Fruit fly (Drosophila melanogaster) S2 (cell line): ENCODE results near the gene CG1582.
A peak's percentile ranks its signal among the peaks of the same experiment; 100 is the strongest.

Source experiments
- CG8478 ChIP-seq: fragments of >200 bp; optimal IDR thresholded peaks from 2 replicates; lab custom pipeline; 2018
- CTCF ChIP-seq, 2 experiments: fragments of >200 bp; optimal IDR thresholded peaks; 2 replicates each; lab custom pipeline; 2018

Gene CG1582

DNA sequence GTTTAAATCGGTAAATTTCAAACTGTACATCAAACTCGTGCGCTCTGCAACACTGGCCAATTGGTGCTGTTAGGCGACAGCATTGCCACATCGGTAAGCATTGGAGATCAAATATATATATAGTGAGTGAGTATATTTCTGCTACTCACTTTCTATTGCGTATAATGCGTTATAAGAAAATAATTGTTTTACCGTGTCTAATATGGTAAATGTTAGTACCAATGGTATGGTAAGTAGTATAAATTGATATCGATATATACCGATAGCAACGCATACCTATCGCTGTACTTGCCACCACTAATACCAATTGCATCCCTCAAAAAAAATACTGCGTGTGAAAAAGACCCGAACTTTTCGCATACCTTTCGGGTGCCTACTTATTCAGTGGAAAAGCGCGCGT, 41.7 kb downstream of the CG1582 start, which contains the start of the genes sofe and CG2186:
Gene sofe (minus strand): TSS at position 38 of the 400 bp plus-strand sequence.
Gene CG2186 (plus strand): TSS at position 280 of the 400 bp plus-strand sequence.
- TF ChIP-seq CG8478 (lab: Kevin White, UChicago) (no peak), CTCF (optimal IDR thresholded peaks at IDR 0.05; lab: Kevin White, UChicago) (peak in 1 of 2 experiments; percentile 23)

DNA sequence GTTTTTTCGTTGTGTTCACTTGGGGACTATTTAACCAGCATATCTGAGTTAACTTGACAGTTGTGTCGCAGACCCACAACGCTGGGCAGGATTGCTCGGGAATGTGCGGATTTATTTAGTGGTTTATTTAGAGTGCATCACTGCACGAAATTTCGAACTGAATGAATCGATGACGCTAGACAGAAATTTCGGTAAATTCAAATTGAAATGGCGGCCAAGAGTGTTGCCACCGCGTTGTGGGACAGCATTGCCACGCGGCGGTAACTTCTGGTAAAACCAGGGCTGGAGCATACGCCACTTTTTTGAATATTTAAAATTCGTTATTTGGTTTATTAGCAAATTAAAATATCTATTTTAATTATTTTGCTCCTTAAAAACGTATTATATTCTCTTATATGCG, 44.4 kb downstream of the CG1582 start, which contains the start of gene feo:
Gene feo (minus strand): TSS at position 184 of the 400 bp plus-strand sequence.
- TF ChIP-seq CTCF (optimal IDR thresholded peaks at IDR 0.05; lab: Kevin White, UChicago), result peak in 1 of 2 experiments; percentile 25
- TF ChIP-seq CG8478 (lab: Kevin White, UChicago), result no peak

DNA sequence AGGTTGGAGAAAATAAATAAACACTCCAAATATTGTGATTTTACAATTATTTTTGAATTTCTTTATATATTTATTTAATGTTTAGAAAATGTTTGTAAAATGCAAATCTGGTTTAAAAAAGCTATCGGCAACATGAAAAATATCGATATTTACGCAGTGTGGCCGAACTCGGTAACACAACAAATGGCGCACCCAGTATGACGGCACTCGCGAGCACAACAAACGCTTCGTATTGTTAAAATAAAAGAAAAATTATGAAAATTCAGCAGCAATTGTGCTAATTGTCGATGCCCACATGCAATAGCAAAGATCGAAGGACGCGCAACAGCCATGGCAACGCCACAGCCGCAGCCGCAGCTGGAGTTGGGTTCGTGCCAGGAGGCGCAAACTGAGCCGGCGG, 50.5 kb downstream of the CG1582 start, which contains the start of gene CG2202:
Gene CG2202 (plus strand): TSS at position 193 of the 400 bp plus-strand sequence.
- TF ChIP-seq CG8478 (lab: Kevin White, UChicago) (no peak), CTCF (optimal IDR thresholded peaks at IDR 0.05; lab: Kevin White, UChicago) (no peak)

DNA sequence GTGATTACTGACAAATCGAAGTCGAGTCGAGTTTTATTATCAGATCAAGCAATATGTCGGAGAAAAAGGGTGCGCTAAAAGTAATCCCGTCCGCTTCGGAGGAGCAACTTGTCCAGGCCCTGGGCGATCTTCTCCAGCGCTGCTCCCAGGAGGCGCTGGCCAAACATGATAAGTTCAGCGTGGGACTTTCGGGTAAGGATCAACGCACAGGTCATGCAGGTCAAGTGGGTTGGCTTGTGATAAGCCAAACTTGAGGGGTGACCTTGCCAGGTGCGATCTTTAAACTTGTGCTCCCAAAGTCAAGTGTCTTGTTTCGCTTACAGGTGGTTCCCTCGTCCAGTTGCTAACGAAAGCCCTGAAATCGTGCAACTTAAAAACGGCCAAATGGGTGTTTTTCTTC, 51.7 kb downstream of the CG1582 start:
- TF ChIP-seq CG8478 (lab: Kevin White, UChicago), result no peak
- TF ChIP-seq CTCF (optimal IDR thresholded peaks at IDR 0.05; lab: Kevin White, UChicago), result no peak

DNA sequence GAGAGGGAATG, 51.9 kb downstream of the CG1582 start, which contains the start of gene Pgls:
Gene Pgls (plus strand): TSS at position 3 of the 11 bp plus-strand sequence.
- TF ChIP-seq CG8478 (lab: Kevin White, UChicago), result no peak
- no peak for TF ChIP-seq CTCF (optimal IDR thresholded peaks at IDR 0.05; lab: Kevin White, UChicago)

DNA sequence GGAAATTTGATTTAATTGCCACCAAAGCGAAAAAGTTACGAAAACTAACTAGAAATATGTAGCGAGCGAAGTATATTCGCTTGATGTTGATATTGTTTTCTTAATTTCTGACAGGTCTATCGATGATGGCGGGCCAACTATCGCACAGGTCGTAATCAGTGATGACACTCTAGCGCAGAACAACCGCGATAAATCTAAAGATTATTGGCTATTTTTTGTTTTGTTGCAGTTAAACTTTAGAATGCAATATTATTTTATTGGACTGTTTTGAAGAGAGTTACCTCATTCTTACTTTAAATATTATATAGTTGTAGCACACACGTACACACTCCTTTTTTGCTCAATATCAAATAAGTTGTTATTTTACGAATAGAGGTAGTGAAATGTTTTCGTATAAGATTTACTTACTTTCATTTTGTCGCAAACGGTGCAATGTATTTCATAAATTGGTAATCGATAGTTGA, 52.1 kb downstream of the CG1582 start, which contains the start of gene sbr:
Gene sbr (minus strand): TSS at position 121 of the 464 bp plus-strand sequence.
- TF ChIP-seq CTCF (optimal IDR thresholded peaks at IDR 0.05; lab: Kevin White, UChicago) (no peak), CG8478 (lab: Kevin White, UChicago) (no peak)

DNA sequence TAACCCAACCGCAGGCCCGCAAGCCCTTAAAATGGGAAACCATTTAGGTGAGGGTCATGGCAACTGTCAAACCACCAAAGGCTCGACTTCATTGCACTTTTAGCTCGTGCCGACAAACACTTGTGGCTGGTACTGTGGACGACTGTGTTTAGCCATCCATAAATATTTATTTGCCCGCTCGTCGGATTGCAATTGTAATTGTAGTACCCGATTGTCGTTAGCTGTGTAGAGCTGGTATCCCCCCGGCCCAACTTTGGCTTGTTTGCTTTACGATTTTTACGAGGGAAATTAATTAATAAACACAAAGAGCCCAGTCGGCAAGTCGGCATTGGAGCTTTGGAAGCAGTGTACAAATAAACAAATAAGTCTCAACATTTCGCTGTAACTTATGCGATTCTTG, 53.8 kb downstream of the CG1582 start:
- TF ChIP-seq CG8478 (lab: Kevin White, UChicago) (no peak), CTCF (optimal IDR thresholded peaks at IDR 0.05; lab: Kevin White, UChicago) (no peak)

DNA sequence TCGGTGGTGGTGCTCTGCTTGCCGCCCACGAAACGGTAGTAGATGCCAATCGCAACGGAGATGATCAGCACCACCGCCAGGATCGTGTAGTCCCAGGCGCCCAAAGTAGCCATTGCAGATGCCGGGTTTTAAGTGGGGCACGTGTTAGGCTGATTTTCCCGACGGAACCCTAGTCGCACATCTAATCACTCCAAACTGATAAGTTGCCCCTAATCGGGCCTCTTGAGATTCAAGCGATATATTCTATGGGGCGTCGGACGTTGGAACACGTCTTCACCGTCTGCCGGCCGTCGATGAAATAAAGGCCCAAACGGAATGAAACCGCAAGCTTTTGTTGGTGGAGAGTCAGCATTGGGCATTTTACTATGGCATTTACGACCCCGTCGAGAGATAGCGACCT, 54.3 kb downstream of the CG1582 start, which contains the start of gene CG32669:
Gene CG32669 (minus strand): TSS at position 275 of the 400 bp plus-strand sequence.
- TF ChIP-seq CG8478 (lab: Kevin White, UChicago) (no peak), CTCF (optimal IDR thresholded peaks at IDR 0.05; lab: Kevin White, UChicago) (no peak)
